Fruit fly (Drosophila melanogaster) whole organism, embryonic: ENCODE data around the gene ND-39.

Source experiments
- Bgb ChIP-seq: fragments of 200-800 bp; sonication (Bioruptor generic); IDR thresholded peaks from 2 replicates; pipeline ENCODE4 v1.3.6; 2022; ENCODE audit warnings: missing biosample characterization, missing genetic modification characterization; ENCODE audit not compliant: partially characterized antibody
- CG11560 ChIP-seq: fragments of 200-800 bp; sonication (Bioruptor generic); IDR thresholded peaks from 3 replicates; pipeline ENCODE4 v1.3.6; 2022; ENCODE audit warnings: missing biosample characterization, missing genetic modification characterization
- CG13296 ChIP-seq: fragments of 200-800 bp; sonication (Bioruptor generic); optimal IDR thresholded peaks from 3 replicates; lab custom pipeline; 2018; ENCODE audit warnings: missing biosample characterization, mild to moderate bottlenecking, missing genetic modification characterization
- CG13894 ChIP-seq: fragments of 200-800 bp; sonication (Bioruptor generic); optimal IDR thresholded peaks from 3 replicates; lab custom pipeline; 2018; ENCODE audit warnings: missing biosample characterization, mild to moderate bottlenecking, missing genetic modification characterization, moderate library complexity
- CG14441 ChIP-seq: fragments of 200-800 bp; sonication (Bioruptor generic); IDR thresholded peaks from 2 replicates; pipeline ENCODE4 v1.3.6; 2022; ENCODE audit warnings: missing biosample characterization, missing genetic modification characterization
- CG17829 ChIP-seq: fragments of 200-800 bp; optimal IDR thresholded peaks from 2 replicates; lab custom pipeline; 2019; ENCODE audit warnings: missing biosample characterization, mild to moderate bottlenecking, missing genetic modification characterization, moderate library complexity
- CG1792 ChIP-seq: fragments of 200-800 bp; sonication (Bioruptor generic); optimal IDR thresholded peaks from 2 replicates; lab custom pipeline; 2016; ENCODE audit warnings: missing biosample characterization, missing genetic modification characterization
- CG18262 ChIP-seq: fragments of 200-800 bp; optimal IDR thresholded peaks from 3 replicates; lab custom pipeline; 2019; ENCODE audit warnings: missing biosample characterization, mild to moderate bottlenecking, missing genetic modification characterization, moderate library complexity
- CG18476 ChIP-seq: fragments of 200-800 bp; sonication (Bioruptor generic); optimal IDR thresholded peaks from 2 replicates; lab custom pipeline; 2016; ENCODE audit warnings: missing biosample characterization, mild to moderate bottlenecking, missing genetic modification characterization
- CG18599 ChIP-seq: fragments of 200-800 bp; sonication (Bioruptor generic); optimal IDR thresholded peaks from 3 replicates; lab custom pipeline; 2017; ENCODE audit warnings: missing biosample characterization, missing genetic modification characterization, mild to moderate bottlenecking, moderate library complexity, missing genetic modification reagents
- CG18619 ChIP-seq: fragments of 200-800 bp; sonication (Bioruptor generic); optimal IDR thresholded peaks from 3 replicates; lab custom pipeline; 2017; ENCODE audit warnings: missing biosample characterization, mild to moderate bottlenecking, missing genetic modification characterization
- CG2678 ChIP-seq: fragments of 200-800 bp; sonication (Bioruptor generic); optimal IDR thresholded peaks from 3 replicates; lab custom pipeline; 2019; ENCODE audit warnings: missing biosample characterization, mild to moderate bottlenecking, missing genetic modification characterization, moderate library complexity
- CG30020 ChIP-seq: fragments of 200-800 bp; optimal IDR thresholded peaks from 2 replicates; lab custom pipeline; 2019; ENCODE audit warnings: missing biosample characterization, mild to moderate bottlenecking, missing genetic modification characterization, moderate library complexity
- CG30403 ChIP-seq: fragments of 200-800 bp; sonication (Bioruptor generic); optimal IDR thresholded peaks from 3 replicates; lab custom pipeline; 2016; ENCODE audit warnings: missing biosample characterization, missing genetic modification characterization
- CG4328 ChIP-seq: fragments of 200-800 bp; sonication (Bioruptor generic); optimal IDR thresholded peaks from 3 replicates; lab custom pipeline; 2017; ENCODE audit warnings: missing biosample characterization, missing genetic modification reagents, missing genetic modification characterization
- CG4404 ChIP-seq: fragments of 200-800 bp; sonication (Bioruptor generic); IDR thresholded peaks from 2 replicates; pipeline ENCODE4 v1.3.6; 2022; ENCODE audit warnings: missing biosample characterization, missing genetic modification characterization
- CG5180 ChIP-seq: fragments of 200-800 bp; sonication (Bioruptor generic); optimal IDR thresholded peaks from 3 replicates; lab custom pipeline; 2017; ENCODE audit warnings: missing biosample characterization, missing genetic modification characterization, mild to moderate bottlenecking, moderate library complexity, missing genetic modification reagents
- CG7357 ChIP-seq: fragments of 200-800 bp; sonication (Bioruptor generic); IDR thresholded peaks from 3 replicates; pipeline ENCODE4 v1.3.6; 2022; ENCODE audit warnings: missing biosample characterization, missing genetic modification characterization
- CG9932 ChIP-seq: fragments of 200-800 bp; sonication (Bioruptor generic); IDR thresholded peaks from 2 replicates; pipeline ENCODE4 v1.3.6; 2022; ENCODE audit warnings: missing biosample characterization, missing genetic modification characterization
- D19A ChIP-seq: fragments of 200-800 bp; optimal IDR thresholded peaks from 3 replicates; lab custom pipeline; 2019; ENCODE audit warnings: missing biosample characterization, mild to moderate bottlenecking, missing genetic modification characterization, moderate library complexity
- Dip2 ChIP-seq: fragments of 200-800 bp; sonication (Bioruptor generic); IDR thresholded peaks from 2 replicates; pipeline ENCODE4 v1.3.6; 2022; ENCODE audit warnings: missing biosample characterization, missing genetic modification characterization
- Doc3 ChIP-seq: fragments of 200-800 bp; sonication (Bioruptor generic); IDR thresholded peaks from 3 replicates; pipeline ENCODE4 v1.3.6; 2022; ENCODE audit warnings: missing biosample characterization, missing genetic modification characterization; ENCODE audit not compliant: partially characterized antibody
- H15 ChIP-seq: fragments of 200-800 bp; sonication (Bioruptor generic); IDR thresholded peaks from 3 replicates; pipeline ENCODE4 v1.3.6; 2022; ENCODE audit warnings: missing biosample characterization, missing genetic modification characterization
- Hey ChIP-seq: fragments of 200-800 bp; sonication (Bioruptor generic); optimal IDR thresholded peaks from 3 replicates; lab custom pipeline; 2018; ENCODE audit warnings: missing biosample characterization, mild to moderate bottlenecking, missing genetic modification characterization
- HmgD ChIP-seq: fragments of 200-800 bp; sonication (Bioruptor generic); optimal IDR thresholded peaks from 3 replicates; lab custom pipeline; 2016; ENCODE audit warnings: missing biosample characterization, missing genetic modification characterization
- Hr39 ChIP-seq: fragments of >200 bp; optimal IDR thresholded peaks from 2 replicates; lab custom pipeline; 2017
- Hr51 ChIP-seq, 2 experiments: fragments of 200-800 bp; sonication (Bioruptor generic); optimal IDR thresholded peaks; 2 replicates in 1 of 2; 3 replicates in 1 of 2; lab custom pipeline; 2016 to 2018; ENCODE audit warnings: missing biosample characterization in 2 of 2, missing genetic modification characterization in 2 of 2, mild to moderate bottlenecking in 1 of 2, moderate library complexity in 1 of 2
- Lpt ChIP-seq: fragments of >200 bp; optimal IDR thresholded peaks from 2 replicates; lab custom pipeline; 2018; ENCODE audit warnings: missing biosample characterization, missing genetic modification characterization
- Nf-YA ChIP-seq: fragments of 200-800 bp; sonication (Bioruptor generic); IDR thresholded peaks from 2 replicates; pipeline ENCODE4 v1.3.6; 2022; ENCODE audit warnings: missing biosample characterization, missing genetic modification characterization
- Oli ChIP-seq: fragments of 200-800 bp; sonication (Bioruptor generic); optimal IDR thresholded peaks from 2 replicates; lab custom pipeline; 2018; ENCODE audit warnings: missing biosample characterization, mild to moderate bottlenecking, missing genetic modification characterization, moderate library complexity
- Ptx1 ChIP-seq: fragments of 200-800 bp; sonication (Bioruptor generic); IDR thresholded peaks from 2 replicates; pipeline ENCODE4 v1.3.6; 2022; ENCODE audit warnings: missing biosample characterization, missing genetic modification characterization
- Sin3A ChIP-seq: fragments of >200 bp; optimal IDR thresholded peaks from 2 replicates; lab custom pipeline; 2018
- Sox100B ChIP-seq: fragments of 200-800 bp; sonication (Bioruptor generic); optimal IDR thresholded peaks from 3 replicates; lab custom pipeline; 2018; ENCODE audit warnings: missing biosample characterization, mild to moderate bottlenecking, missing genetic modification characterization
- Xrp1 ChIP-seq: fragments of 200-800 bp; sonication (Bioruptor generic); IDR thresholded peaks from 2 replicates; pipeline ENCODE4 v1.3.6; 2022; ENCODE audit warnings: missing biosample characterization, missing genetic modification characterization
- ab ChIP-seq: fragments of 200-800 bp; sonication (Bioruptor generic); optimal IDR thresholded peaks from 2 replicates; lab custom pipeline; 2016; ENCODE audit warnings: missing biosample characterization, missing genetic modification characterization
- bab2 ChIP-seq: fragments of 200-800 bp; sonication (Bioruptor generic); optimal IDR thresholded peaks from 2 replicates; lab custom pipeline; 2016; ENCODE audit warnings: missing biosample characterization, missing genetic modification characterization
- bcd ChIP-seq: fragments of 200-800 bp; sonication (Bioruptor generic); optimal IDR thresholded peaks from 2 replicates; lab custom pipeline; 2017; ENCODE audit warnings: missing biosample characterization, mild to moderate bottlenecking, missing genetic modification characterization
- dm ChIP-seq: fragments of 200-800 bp; sonication (Bioruptor generic); optimal IDR thresholded peaks from 3 replicates; lab custom pipeline; 2016; ENCODE audit warnings: missing biosample characterization, missing genetic modification characterization
- ems ChIP-seq: fragments of 200-800 bp; sonication (Bioruptor generic); optimal IDR thresholded peaks from 3 replicates; lab custom pipeline; 2016; ENCODE audit warnings: missing biosample characterization, missing genetic modification characterization
- kay ChIP-seq: fragments of 200-800 bp; sonication (Bioruptor generic); optimal IDR thresholded peaks from 2 replicates; lab custom pipeline; 2016; ENCODE audit warnings: missing biosample characterization, missing genetic modification characterization
- kni ChIP-seq: fragments of 200-800 bp; sonication (Bioruptor generic); optimal IDR thresholded peaks from 3 replicates; lab custom pipeline; 2017; ENCODE audit warnings: mild to moderate bottlenecking, missing biosample characterization, missing genetic modification reagents, missing genetic modification characterization
- mam ChIP-seq: fragments of 200-800 bp; sonication (Bioruptor generic); optimal IDR thresholded peaks from 3 replicates; lab custom pipeline; 2016; ENCODE audit warnings: missing biosample characterization, missing genetic modification characterization
- p53 ChIP-seq: fragments of 200-800 bp; sonication (Bioruptor generic); optimal IDR thresholded peaks from 2 replicates; lab custom pipeline; 2016; ENCODE audit warnings: missing biosample characterization, missing genetic modification characterization
- pfk ChIP-seq: fragments of 200-800 bp; sonication (Bioruptor generic); optimal IDR thresholded peaks from 2 replicates; lab custom pipeline; 2018; ENCODE audit warnings: missing biosample characterization, mild to moderate bottlenecking, missing genetic modification characterization, moderate library complexity
- phol ChIP-seq: fragments of 200-800 bp; sonication (Bioruptor generic); optimal IDR thresholded peaks from 3 replicates; lab custom pipeline; 2018; ENCODE audit warnings: missing biosample characterization, mild to moderate bottlenecking, missing genetic modification characterization, moderate library complexity
- sens ChIP-seq: fragments of 200-800 bp; sonication (Bioruptor generic); peaks from one replicate; lab custom pipeline; 2016; ENCODE audit warnings: missing biosample characterization, missing genetic modification characterization
- so ChIP-seq: fragments of 200-800 bp; sonication (Bioruptor generic); IDR thresholded peaks from 3 replicates; pipeline ENCODE4 v1.3.6; 2022; ENCODE audit warnings: missing biosample characterization, missing genetic modification characterization
- tna ChIP-seq: fragments of 200-800 bp; sonication (Bioruptor generic); IDR thresholded peaks from 2 replicates; pipeline ENCODE4 v1.3.6; 2022; ENCODE audit warnings: missing biosample characterization, missing genetic modification characterization; ENCODE audit not compliant: partially characterized antibody
- tup ChIP-seq: fragments of 200-800 bp; sonication (Bioruptor generic); optimal IDR thresholded peaks from 2 replicates; lab custom pipeline; 2016; ENCODE audit warnings: missing biosample characterization, mild to moderate bottlenecking, missing genetic modification characterization, moderate library complexity
- wdn ChIP-seq: fragments of 200-800 bp; sonication (Bioruptor generic); IDR thresholded peaks from 2 replicates; pipeline ENCODE4 v1.3.6; 2022; ENCODE audit warnings: missing biosample characterization, missing genetic modification characterization
- yki ChIP-seq: fragments of >200 bp; optimal IDR thresholded peaks from 3 replicates; lab custom pipeline; 2018
- zfh2 ChIP-seq: fragments of 200-800 bp; sonication (Bioruptor generic); optimal IDR thresholded peaks from 2 replicates; lab custom pipeline; 2016; ENCODE audit warnings: missing biosample characterization, missing genetic modification characterization

Gene ND-39

dm6 chr3L:20470991-20471498, 20.8 kb upstream of the ND-39 start (continued):
- no peak for TF ChIP-seq tup
- peak; percentile 32 for TF ChIP-seq CG13296 (GFP tag; lab: Kevin White, UChicago)
- peak; percentile 41 for TF ChIP-seq CG18599 (GFP tag; lab: Kevin White, UChicago)
- TF ChIP-seq CG9932 (GFP tag; lab: Robert Waterston, UW) = no peak
- TF ChIP-seq dm (GFP tag; lab: Kevin White, UChicago) = no peak
- TF ChIP-seq zfh2 (GFP tag; lab: Kevin White, UChicago) = no peak
- no peak for TF ChIP-seq tna (GFP tag; lab: Robert Waterston, UW)
- peak; percentile 81 for TF ChIP-seq CG5180 (GFP tag; lab: Kevin White, UChicago)
- no peak for TF ChIP-seq Hey (tag; lab: Kevin White, UChicago)
- TF ChIP-seq sens (GFP tag; lab: Kevin White, UChicago) = peak; percentile 26
- peak; percentile 63 for TF ChIP-seq phol (tag; lab: Kevin White, UChicago)
- peak; percentile 53; the same call in 1 of the 2 replicates for TF ChIP-seq Xrp1 (GFP tag; lab: Robert Waterston, UW)
- no peak for TF ChIP-seq p53 (GFP tag; lab: Kevin White, UChicago)
- TF ChIP-seq D19A = no peak
- TF ChIP-seq Lpt (GFP tag; lab: Kevin White, UChicago) = no peak
- TF ChIP-seq so (GFP tag; lab: Robert Waterston, UW) = no peak
- no peak for TF ChIP-seq Dip2
- no peak for TF ChIP-seq kni (GFP tag; lab: Kevin White, UChicago)
- TF ChIP-seq Bgb = no peak
- no peak for TF ChIP-seq CG1792
- peak; percentile 68 for TF ChIP-seq Oli (tag; lab: Kevin White, UChicago)
- TF ChIP-seq Hr51 (GFP tag; optimal IDR thresholded peaks at IDR 0.05; lab: Kevin White, UChicago) = peak in 1 of 2 experiments; percentile 70
- peak; percentile 38 for TF ChIP-seq CG2678 (tag; lab: Kevin White, UChicago)
- TF ChIP-seq mam (GFP tag; lab: Kevin White, UChicago) = no peak
- TF ChIP-seq CG7357 = no peak
- 0 out of 2 replicates have a peak, but pooled peaks have one; percentile 14 for TF ChIP-seq CG4404
- no peak for TF ChIP-seq CG13894 (tag; lab: Kevin White, UChicago)
- TF ChIP-seq CG18619 (GFP tag; lab: Kevin White, UChicago) = no peak
- no peak for TF ChIP-seq CG30020
- TF ChIP-seq CG18476 (GFP tag; lab: Kevin White, UChicago) = peak; percentile 6
- no peak for TF ChIP-seq yki (lab: Kevin White, UChicago)
- no peak for TF ChIP-seq HmgD (GFP tag; lab: Kevin White, UChicago)
- TF ChIP-seq pfk (GFP tag; lab: Kevin White, UChicago) = no peak
- TF ChIP-seq Ptx1 (GFP tag; lab: Robert Waterston, UW) = peak; percentile 12; the same call in 1 of the 2 replicates
- peak; percentile 18 for TF ChIP-seq CG4328 (GFP tag; lab: Kevin White, UChicago)
- TF ChIP-seq CG11560 (tag; lab: Robert Waterston, UW) = no peak
- TF ChIP-seq Doc3 (GFP tag; lab: Robert Waterston, UW) = no peak
- TF ChIP-seq H15 (GFP tag; lab: Robert Waterston, UW) = no peak
- TF ChIP-seq CG18262 (tag; lab: Kevin White, UChicago) = peak; percentile 47
- TF ChIP-seq Nf-YA (GFP tag; lab: Robert Waterston, UW) = peak; percentile 53; the same call in 1 of the 2 replicates
- TF ChIP-seq Sin3A = no peak
- no peak for TF ChIP-seq bab2
- no peak for TF ChIP-seq wdn (GFP tag; lab: Robert Waterston, UW)
- TF ChIP-seq CG17829 (tag; lab: Kevin White, UChicago) = peak; percentile 48
- peak; percentile 68 for TF ChIP-seq CG14441 (GFP tag; lab: Robert Waterston, UW)
- TF ChIP-seq ab (GFP tag; lab: Kevin White, UChicago) = no peak
- TF ChIP-seq CG30403 (GFP tag; lab: Kevin White, UChicago) = peak; percentile 4
- TF ChIP-seq Sox100B (GFP tag; lab: Kevin White, UChicago) = peak; percentile 44
- TF ChIP-seq Hr39 (lab: Kevin White, UChicago) = no peak
- peak; percentile 28 for TF ChIP-seq ems (GFP tag; lab: Kevin White, UChicago)
- TF ChIP-seq kay = no peak
- TF ChIP-seq bcd (GFP tag; lab: Kevin White, UChicago) = peak; percentile 29
